Fruit fly (Drosophila melanogaster): ENCODE results near the gene CG46280.

CG46280 gene

DNA sequence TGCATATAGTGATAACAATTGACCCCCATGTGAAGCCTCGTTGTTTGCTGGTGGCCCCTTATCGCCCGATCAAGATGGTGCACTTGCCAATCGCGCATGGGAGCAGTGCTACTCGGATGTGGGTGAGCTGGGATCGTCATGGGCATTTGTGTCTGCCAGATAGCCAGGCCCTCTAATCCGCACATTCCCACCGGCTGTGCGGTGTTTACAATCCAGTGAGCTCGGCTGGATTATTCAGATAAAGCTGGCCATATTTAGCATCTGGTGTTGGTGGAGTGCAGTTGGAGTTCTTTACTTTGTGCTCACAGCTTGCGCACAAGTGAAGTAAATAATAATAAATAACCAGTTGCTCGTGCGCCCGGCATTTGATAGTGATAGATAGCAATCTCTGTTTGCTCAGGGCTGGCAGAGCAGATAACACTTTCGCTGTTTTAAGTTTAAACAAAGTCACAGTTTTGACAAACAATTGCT lies 2.6 kb upstream of the CG46280 start (continued):
- TF ChIP-seq unpg (GFP tag; optimal IDR thresholded peaks at IDR 0.05) (no peak), Xbp1 (GFP tag; optimal IDR thresholded peaks at IDR 0.05) (no peak), CG30431 (GFP tag; optimal IDR thresholded peaks at IDR 0.05) (no peak), Dad (GFP tag; optimal IDR thresholded peaks at IDR 0.05) (no peak), tup (GFP tag; optimal IDR thresholded peaks at IDR 0.05) (no peak)

DNA sequence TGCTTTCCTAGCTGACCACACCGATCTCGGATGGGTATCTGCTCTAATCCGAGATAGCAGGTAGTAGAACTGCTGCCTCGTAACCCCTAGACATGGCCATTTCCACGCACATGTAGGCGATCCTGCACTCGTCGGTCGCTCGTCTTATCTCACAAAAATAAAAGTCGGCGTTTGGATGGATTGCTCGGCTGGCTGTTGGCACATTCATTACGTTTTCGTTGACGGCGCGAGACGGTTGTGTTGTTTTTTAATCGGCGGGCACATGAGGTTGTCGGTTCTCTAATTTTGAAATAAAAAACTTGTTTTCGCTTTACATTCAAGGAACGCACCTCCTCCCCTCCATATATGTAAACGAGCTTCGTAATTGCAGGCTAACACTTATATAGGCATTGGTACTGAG lies 1.9 kb upstream of the CG46280 start, which contains the start of gene ry:
ry (plus strand) TSS at position 206 of the 400 bp plus-strand sequence.
- TF ChIP-seq CG14441 (GFP tag; IDR thresholded peaks at IDR 0.05), result 0 out of 2 replicates have a peak, but pooled peaks have one; percentile 15
- TF ChIP-seq hth (optimal IDR thresholded peaks at IDR 0.05), result no peak
- no peak for TF ChIP-seq CG2120 (GFP tag; optimal IDR thresholded peaks at IDR 0.05)
- peak; percentile 24 for TF ChIP-seq sens (GFP tag)
- TF ChIP-seq tgo (GFP tag; IDR thresholded peaks at IDR 0.05), result no peak
- TF ChIP-seq CG3407 (GFP tag; optimal IDR thresholded peaks at IDR 0.05), result no peak
- no peak for TF ChIP-seq gsb-n (tag; optimal IDR thresholded peaks at IDR 0.05)
- peak; percentile 38 for TF ChIP-seq CG9437 (GFP tag; optimal IDR thresholded peaks at IDR 0.05)
- TF ChIP-seq CG2199 (GFP tag; IDR thresholded peaks at IDR 0.05), result peak; percentile 60; the same call in 1 of the 3 replicates
- no peak for TF ChIP-seq Sry-δ (GFP tag; optimal IDR thresholded peaks at IDR 0.05)
- TF ChIP-seq CG2129 (GFP tag; IDR thresholded peaks at IDR 0.05; ENCODE audit: partially characterized antibody), result no peak
- TF ChIP-seq crp (GFP tag; optimal IDR thresholded peaks at IDR 0.05), result no peak
- peak; percentile 72 for TF ChIP-seq Med (GFP tag)
- TF ChIP-seq HLHmδ (GFP tag; optimal IDR thresholded peaks at IDR 0.05), result no peak
- TF ChIP-seq Optix (GFP tag; IDR thresholded peaks at IDR 0.05), result peak; percentile 18; the same call in 1 of the 3 replicates
- peak; percentile 47; the same call in 1 of the 3 replicates for TF ChIP-seq ci (GFP tag; IDR thresholded peaks at IDR 0.05)
- TF ChIP-seq h (optimal IDR thresholded peaks at IDR 0.05), result no peak
- peak; percentile 41; the same call in 1 of the 2 replicates for TF ChIP-seq sim (GFP tag; IDR thresholded peaks at IDR 0.05)
- peak; percentile 1 for TF ChIP-seq CG34376 (GFP tag; optimal IDR thresholded peaks at IDR 0.05)
- no peak for TF ChIP-seq jumu (GFP tag; optimal IDR thresholded peaks at IDR 0.05)
- TF ChIP-seq Atf6 (GFP tag; IDR thresholded peaks at IDR 0.05), result peak; percentile 38; the same call in 1 of the 2 replicates
- TF ChIP-seq Jarid2 (GFP tag; optimal IDR thresholded peaks at IDR 0.05), result no peak
- TF ChIP-seq Pdp1 (GFP tag; optimal IDR thresholded peaks at IDR 0.05), result peak in 1 of 2 experiments; percentile 73
- no peak for TF ChIP-seq tin (GFP tag; optimal IDR thresholded peaks at IDR 0.05)
- TF ChIP-seq Deaf1 (tag; optimal IDR thresholded peaks at IDR 0.05), result peak; percentile 85
- 0 out of 3 replicates have a peak, but pooled peaks have one; percentile 10 for TF ChIP-seq CG6791 (GFP tag; IDR thresholded peaks at IDR 0.05; ENCODE audit: partially characterized antibody)
- TF ChIP-seq CG5245 (GFP tag; optimal IDR thresholded peaks at IDR 0.05), result no peak
- TF ChIP-seq grn (GFP tag; optimal IDR thresholded peaks at IDR 0.05), result peak; percentile 33
- peak; percentile 25 for TF ChIP-seq amos (GFP tag; IDR thresholded peaks at IDR 0.05; ENCODE audit: partially characterized antibody)

DNA sequence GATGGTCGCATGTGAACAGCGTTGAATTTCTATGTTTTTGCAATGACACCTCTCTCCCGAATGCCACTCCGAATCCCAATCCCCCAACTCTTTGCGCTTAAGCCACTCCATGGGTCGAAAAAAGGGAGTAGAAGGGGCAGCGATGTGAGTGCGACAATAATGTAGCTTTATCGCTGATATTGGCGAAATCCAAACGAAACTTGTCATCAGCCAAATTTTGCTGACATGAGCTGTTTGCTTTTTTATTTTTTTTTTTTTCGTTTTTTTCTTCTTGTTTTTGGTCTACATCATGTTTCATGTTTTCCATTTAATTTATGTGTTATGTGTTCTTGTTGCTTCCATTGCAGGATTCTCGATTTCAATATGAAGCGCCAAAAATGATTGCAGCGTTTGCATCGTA lies 11.5 kb downstream of the CG46280 start:
- TF ChIP-seq cas (GFP tag; IDR thresholded peaks at IDR 0.05) (no peak), Gug (GFP tag; IDR thresholded peaks at IDR 0.05) (no peak), dpn (GFP tag; optimal IDR thresholded peaks at IDR 0.05) (no peak), kay (GFP tag; optimal IDR thresholded peaks at IDR 0.05) (no peak)

Measured in whole organism, embryonic.